Worm (Caenorhabditis elegans): ENCODE data around the gene spp-6.

Gene spp-6

ce11 chrX:7323604-7324003 lies 6.5 kb downstream of the spp-6 start (continued):
- TF ChIP-seq daf-19 (GFP tag; conservative IDR thresholded peaks at IDR 0.05), result peak; percentile 87
- no peak for TF ChIP-seq ztf-11 (tag; optimal IDR thresholded peaks at IDR 0.05)
- TF ChIP-seq daf-8 (GFP tag; IDR thresholded peaks at IDR 0.05), result peak; percentile 81; the same call in 1 of the 2 replicates
- no peak for TF ChIP-seq ceh-28 (tag; optimal IDR thresholded peaks at IDR 0.05)
- TF ChIP-seq sdz-12 (GFP tag; optimal IDR thresholded peaks at IDR 0.05), result peak; percentile 36
- TF ChIP-seq zfp-2 (tag; optimal IDR thresholded peaks at IDR 0.05), result no peak
- TF ChIP-seq spr-3 (GFP tag; optimal IDR thresholded peaks at IDR 0.05), result no peak
- no peak for TF ChIP-seq nhr-10 (tag; optimal IDR thresholded peaks at IDR 0.05)
- no peak for TF ChIP-seq ceh-62 (tag; optimal IDR thresholded peaks at IDR 0.05)
- TF ChIP-seq jun-1 (tag; optimal IDR thresholded peaks at IDR 0.05), result no peak
- peak; percentile 28 for TF ChIP-seq T20F7.1 (GFP tag; optimal IDR thresholded peaks at IDR 0.05)
- peak; percentile 47 for TF ChIP-seq F49E8.2 (tag; optimal IDR thresholded peaks at IDR 0.05; ENCODE audit: borderline replicate concordance)
- peak; percentile 64; the same call in 1 of the 2 replicates for TF ChIP-seq D1046.2 (GFP tag; IDR thresholded peaks at IDR 0.05)
- peak; percentile 51 for TF ChIP-seq mxl-3 (GFP tag; optimal IDR thresholded peaks at IDR 0.05)
- no peak for TF ChIP-seq nhr-77 (tag; optimal IDR thresholded peaks at IDR 0.05)
- TF ChIP-seq hmg-1.1 (GFP tag; IDR thresholded peaks at IDR 0.05), result peak; percentile 45; the same call in 1 of the 2 replicates
- no peak for TF ChIP-seq ceh-32 (tag; optimal IDR thresholded peaks at IDR 0.05; ENCODE audit: poor library complexity)
- TF ChIP-seq pha-4 (GFP tag; IDR thresholded peaks at IDR 0.05), result peak; percentile 87; the same call in 1 of the 2 replicates
- TF ChIP-seq pha-4 (tag; optimal IDR thresholded peaks at IDR 0.05), result no peak
- TF ChIP-seq lin-29 (GFP tag; IDR thresholded peaks at IDR 0.05), result no peak
- TF ChIP-seq R02D3.7 (tag; optimal IDR thresholded peaks at IDR 0.05), result no peak
- no peak for TF ChIP-seq nhr-25 (tag; optimal IDR thresholded peaks at IDR 0.05; ENCODE audit: borderline replicate concordance, insufficient read depth)
- TF ChIP-seq nhr-6 (tag; optimal IDR thresholded peaks at IDR 0.05), result peak; percentile 46
- peak; percentile 61; the same call in 1 of the 2 replicates for TF ChIP-seq php-3 (GFP tag; IDR thresholded peaks at IDR 0.05)
- peak; percentile 50 for TF ChIP-seq hlh-11 (tag; optimal IDR thresholded peaks at IDR 0.05)
- no peak for TF ChIP-seq attf-4 (tag; optimal IDR thresholded peaks at IDR 0.05)
- peak in 1 of 2 experiments; percentile 83 for TF ChIP-seq daf-16 (GFP tag; optimal IDR thresholded peaks at IDR 0.05)
- TF ChIP-seq daf-16 (tag; optimal IDR thresholded peaks at IDR 0.05), result peak; percentile 71
- peak; percentile 3 for TF ChIP-seq F10B5.3 (tag; optimal IDR thresholded peaks at IDR 0.05)
- TF ChIP-seq F44E2.7 (GFP tag; IDR thresholded peaks at IDR 0.05), result no peak
- 0 out of 2 replicates have a peak, but pooled peaks have one; percentile 35 for TF ChIP-seq ceh-44 (GFP tag; IDR thresholded peaks at IDR 0.05)
- TF ChIP-seq lsy-2 (tag; optimal IDR thresholded peaks at IDR 0.05), result peak in 1 of 2 experiments; percentile 6
- TF ChIP-seq dmd-9 (GFP tag; IDR thresholded peaks at IDR 0.05), result no peak
- TF ChIP-seq lim-7 (GFP tag; IDR thresholded peaks at IDR 0.05), result peak; percentile 83
- peak; percentile 20 for TF ChIP-seq duxl-1 (tag; optimal IDR thresholded peaks at IDR 0.05; ENCODE audit: poor library complexity)
- TF ChIP-seq egl-43 (GFP tag; IDR thresholded peaks at IDR 0.05), result no peak
- peak; percentile 61; the same call in 1 of the 2 replicates for TF ChIP-seq mxl-2 (GFP tag; conservative IDR thresholded peaks at IDR 0.05)
- 0 out of 4 replicates have a peak, but pooled peaks have one; percentile 51 to 67 for TF ChIP-seq madf-5 (GFP tag; IDR thresholded peaks at IDR 0.05)
- TF ChIP-seq daf-12 (tag; optimal IDR thresholded peaks at IDR 0.05), result no peak
- no peak for TF ChIP-seq dpl-1 (GFP tag; optimal IDR thresholded peaks at IDR 0.05)
- TF ChIP-seq madf-9 (GFP tag; conservative IDR thresholded peaks at IDR 0.05), result peak; percentile 47; the same call in 1 of the 2 replicates
- TF ChIP-seq aha-1 (tag), result no peak
- TF ChIP-seq gei-8 (GFP tag; optimal IDR thresholded peaks at IDR 0.05), result peak; percentile 25
- TF ChIP-seq zip-2 (tag; optimal IDR thresholded peaks at IDR 0.05), result peak; percentile 2
- TF ChIP-seq mdl-1 (tag; optimal IDR thresholded peaks at IDR 0.05), result no peak
- peak; percentile 34 for TF ChIP-seq Y5F2A.4 (GFP tag; optimal IDR thresholded peaks at IDR 0.05)
- TF ChIP-seq Y105C5A.15 (GFP tag; IDR thresholded peaks at IDR 0.05), result peak; percentile 82; the same call in 1 of the 2 replicates
- peak; percentile 76 for TF ChIP-seq F26F4.8 (GFP tag; conservative IDR thresholded peaks at IDR 0.05)
- 0 out of 2 replicates have a peak, but pooled peaks have one; percentile 63 for TF ChIP-seq zip-11 (GFP tag; IDR thresholded peaks at IDR 0.05)
- peak; percentile 48 for TF ChIP-seq dve-1 (tag; optimal IDR thresholded peaks at IDR 0.05; ENCODE audit: insufficient read depth)
- TF ChIP-seq fos-1 (tag; optimal IDR thresholded peaks at IDR 0.05), result no peak
